Worm (Caenorhabditis elegans) whole organism, L2 larva: ENCODE results near the gene clk-2.
A peak's percentile ranks its signal among the peaks of the same experiment; 100 is the strongest.

Source experiments
- C34F6.9 ChIP-seq: fragments of 150-350 bp; optimal IDR thresholded peaks from 2 replicates; lab custom pipeline; 2014; ENCODE audit warnings: missing biosample characterization, missing genetic modification characterization
- F13H6.1 ChIP-seq: sonication (generic microtip); optimal IDR thresholded peaks from 2 replicates; lab custom pipeline; 2016; ENCODE audit warnings: missing genetic modification characterization, missing compliant biosample characterization
- R02D3.7 ChIP-seq: fragments of 150-350 bp; optimal IDR thresholded peaks from 2 replicates; lab custom pipeline; 2014; ENCODE audit warnings: missing biosample characterization, missing genetic modification characterization
- Y55F3AM.14 ChIP-seq: fragments of 200-800 bp; sonication (Bioruptor generic); optimal IDR thresholded peaks from 2 replicates; lab custom pipeline; 2018; ENCODE audit warnings: mild to moderate bottlenecking, missing genetic modification characterization, missing compliant biosample characterization
- alr-1 ChIP-seq: fragments of 150-350 bp; optimal IDR thresholded peaks from 2 replicates; lab custom pipeline; 2014; ENCODE audit warnings: missing biosample characterization, missing genetic modification characterization
- aly-2 ChIP-seq: fragments of 150-350 bp; optimal IDR thresholded peaks from 2 replicates; lab custom pipeline; 2014; ENCODE audit warnings: missing biosample characterization, missing genetic modification characterization
- ama-1 ChIP-seq: fragments of 150-350 bp; optimal IDR thresholded peaks from 2 replicates; lab custom pipeline; 2018; ENCODE audit warnings: inconsistent platforms
- blmp-1 ChIP-seq: sonication (generic microtip); optimal IDR thresholded peaks from 2 replicates; lab custom pipeline; 2017; ENCODE audit warnings: missing genetic modification characterization, mild to moderate bottlenecking, missing compliant biosample characterization, antibody characterized with exemption, moderate library complexity; ENCODE audit not compliant: insufficient read depth
- ceh-82 ChIP-seq: fragments of 150-350 bp; optimal IDR thresholded peaks from 2 replicates; lab custom pipeline; 2014; ENCODE audit warnings: missing biosample characterization, missing genetic modification characterization
- dmd-4 ChIP-seq: sonication (generic microtip); optimal IDR thresholded peaks from 2 replicates; lab custom pipeline; 2017; ENCODE audit warnings: missing biosample characterization, missing genetic modification characterization
- egl-27 ChIP-seq: sonication (generic microtip); optimal IDR thresholded peaks from 3 replicates; lab custom pipeline; 2017; ENCODE audit warnings: missing biosample characterization, missing genetic modification reagents, missing genetic modification characterization
- elt-1 ChIP-seq: fragments of 150-350 bp; optimal IDR thresholded peaks from 2 replicates; lab custom pipeline; 2014; ENCODE audit warnings: missing biosample characterization, missing genetic modification characterization
- elt-3 ChIP-seq: sonication (generic microtip); optimal IDR thresholded peaks from 2 replicates; lab custom pipeline; 2017; ENCODE audit warnings: missing biosample characterization, missing genetic modification characterization
- fos-1 ChIP-seq: fragments of 150-350 bp; optimal IDR thresholded peaks from 2 replicates; lab custom pipeline; 2014; ENCODE audit warnings: missing biosample characterization, missing genetic modification characterization
- gmeb-1 ChIP-seq: fragments of 150-350 bp; optimal IDR thresholded peaks from 2 replicates; lab custom pipeline; 2014; ENCODE audit warnings: missing biosample characterization, missing genetic modification characterization
- lin-11 ChIP-seq: fragments of 150-350 bp; sonication (generic microtip); optimal IDR thresholded peaks from 2 replicates; lab custom pipeline; 2014; ENCODE audit warnings: missing biosample characterization, missing genetic modification characterization, inconsistent platforms, mixed read lengths
- lin-13 ChIP-seq: fragments of 150-350 bp; optimal IDR thresholded peaks from 2 replicates; lab custom pipeline; 2014; ENCODE audit warnings: missing biosample characterization, missing genetic modification reagents, missing genetic modification characterization
- lsy-2 ChIP-seq, 2 experiments: fragments of 150-350 bp in 1 of 2; sonication (generic microtip) in 1 of 2; optimal IDR thresholded peaks; 2 replicates each; lab custom pipeline; 2014 to 2017; ENCODE audit warnings: missing biosample characterization in 2 of 2, missing genetic modification characterization in 2 of 2
- mab-5 ChIP-seq: fragments of 150-350 bp; optimal IDR thresholded peaks from 2 replicates; lab custom pipeline; 2014; ENCODE audit warnings: missing biosample characterization, missing genetic modification characterization
- mbf-1 ChIP-seq: sonication (generic microtip); optimal IDR thresholded peaks from 2 replicates; lab custom pipeline; 2017; ENCODE audit warnings: missing biosample characterization, missing genetic modification characterization
- mdl-1 ChIP-seq, 2 experiments: fragments of 150-350 bp in 1 of 2; sonication (generic microtip) in 1 of 2; optimal IDR thresholded peaks; 2 replicates each; lab custom pipeline; 2017; ENCODE audit warnings: missing biosample characterization in 2 of 2, missing genetic modification characterization in 2 of 2
- nhr-10 ChIP-seq: sonication (generic microtip); optimal IDR thresholded peaks from 2 replicates; lab custom pipeline; 2017; ENCODE audit warnings: missing biosample characterization, missing genetic modification characterization
- nhr-11 ChIP-seq: fragments of 150-350 bp; optimal IDR thresholded peaks from 2 replicates; lab custom pipeline; 2014; ENCODE audit warnings: missing biosample characterization, missing genetic modification characterization
- nhr-12 ChIP-seq: fragments of 150-350 bp; optimal IDR thresholded peaks from 2 replicates; lab custom pipeline; 2014; ENCODE audit warnings: missing biosample characterization, missing genetic modification characterization
- nhr-129 ChIP-seq: fragments of 150-350 bp; optimal IDR thresholded peaks from 2 replicates; lab custom pipeline; 2014; ENCODE audit warnings: missing biosample characterization, missing genetic modification characterization
- nhr-21 ChIP-seq: fragments of 150-350 bp; optimal IDR thresholded peaks from 2 replicates; lab custom pipeline; 2014; ENCODE audit warnings: missing biosample characterization, missing genetic modification characterization
- nhr-23 ChIP-seq: fragments of 150-350 bp; optimal IDR thresholded peaks from 2 replicates; lab custom pipeline; 2014; ENCODE audit warnings: missing biosample characterization, missing genetic modification reagents, missing genetic modification characterization
- nhr-237 ChIP-seq: fragments of 150-350 bp; optimal IDR thresholded peaks from 2 replicates; lab custom pipeline; 2014; ENCODE audit warnings: missing biosample characterization, missing genetic modification characterization
- nhr-6 ChIP-seq: fragments of 150-350 bp; optimal IDR thresholded peaks from 2 replicates; lab custom pipeline; 2014; ENCODE audit warnings: missing biosample characterization, missing genetic modification characterization
- nhr-77 ChIP-seq: fragments of 150-350 bp; optimal IDR thresholded peaks from 2 replicates; lab custom pipeline; 2014; ENCODE audit warnings: missing biosample characterization, missing genetic modification characterization
- peb-1 ChIP-seq: fragments of 150-350 bp; optimal IDR thresholded peaks from 2 replicates; lab custom pipeline; 2014; ENCODE audit warnings: missing biosample characterization, missing genetic modification characterization
- sem-4 ChIP-seq: fragments of 150-350 bp; optimal IDR thresholded peaks from 2 replicates; lab custom pipeline; 2014; ENCODE audit warnings: missing biosample characterization, missing genetic modification reagents, missing genetic modification characterization
- skn-1 ChIP-seq: sonication (generic microtip); optimal IDR thresholded peaks from 2 replicates; lab custom pipeline; 2017; ENCODE audit warnings: missing biosample characterization, missing genetic modification characterization
- snpc-4 ChIP-seq: fragments of 150-350 bp; optimal IDR thresholded peaks from 2 replicates; lab custom pipeline; 2014; ENCODE audit warnings: missing biosample characterization, missing genetic modification characterization
- unc-39 ChIP-seq: fragments of 150-350 bp; optimal IDR thresholded peaks from 2 replicates; lab custom pipeline; 2014; ENCODE audit warnings: missing biosample characterization, missing genetic modification characterization
- unc-55 ChIP-seq: fragments of 150-350 bp; sonication (generic microtip); optimal IDR thresholded peaks from 3 replicates; lab custom pipeline; 2014; ENCODE audit warnings: missing biosample characterization, missing genetic modification reagents, missing genetic modification characterization
- unc-62 ChIP-seq: fragments of 150-350 bp; optimal IDR thresholded peaks from 2 replicates; lab custom pipeline; 2014; ENCODE audit warnings: missing biosample characterization, missing genetic modification reagents, missing genetic modification characterization
- zag-1 ChIP-seq: fragments of 150-350 bp; optimal IDR thresholded peaks from 2 replicates; lab custom pipeline; 2014; ENCODE audit warnings: missing biosample characterization, missing genetic modification characterization
- ztf-1 ChIP-seq: fragments of 200-800 bp; sonication (Bioruptor generic); conservative IDR thresholded peaks from 2 replicates; pipeline ENCODE4 v1.3.6; 2022; ENCODE audit warnings: missing genetic modification characterization, missing compliant biosample characterization
- ztf-11 ChIP-seq: sonication (generic microtip); optimal IDR thresholded peaks from 2 replicates; lab custom pipeline; 2017; ENCODE audit warnings: missing biosample characterization, missing genetic modification characterization

The clk-2 gene

ce11 chrIII:7544211-7544610, 25.9 kb upstream of the clk-2 start (continued):
- peak; percentile 22 for TF ChIP-seq nhr-129
- TF ChIP-seq unc-62 (GFP tag; lab: Kevin White, UChicago) = no peak
- no peak for TF ChIP-seq zag-1 (tag; lab: Kevin White, UChicago)
- TF ChIP-seq dmd-4 (tag; lab: Kevin White, UChicago) = no peak
- TF ChIP-seq aly-2 (tag; lab: Kevin White, UChicago) = no peak
- TF ChIP-seq peb-1 (tag; lab: Kevin White, UChicago) = no peak
- TF ChIP-seq R02D3.7 = no peak
- no peak for TF ChIP-seq nhr-12 (tag; lab: Kevin White, UChicago)
- no peak for TF ChIP-seq egl-27 (tag; lab: Kevin White, UChicago)
- no peak for TF ChIP-seq elt-3 (tag; lab: Kevin White, UChicago)
- no peak for TF ChIP-seq fos-1
- TF ChIP-seq C34F6.9 (tag; lab: Kevin White, UChicago) = peak; percentile 51
- no peak for TF ChIP-seq ztf-1 (GFP tag; lab: Robert Waterston, UW)
- TF ChIP-seq elt-1 = no peak
- TF ChIP-seq nhr-6 = no peak
- TF ChIP-seq Y55F3AM.14 = no peak
- TF ChIP-seq nhr-237 (tag; lab: Kevin White, UChicago) = no peak
- TF ChIP-seq nhr-77 = no peak
- TF ChIP-seq ceh-82 = no peak
- no peak for TF ChIP-seq ama-1 (lab: Kevin White, UChicago)
- TF ChIP-seq gmeb-1 (tag; lab: Kevin White, UChicago) = no peak
- no peak for TF ChIP-seq sem-4
- TF ChIP-seq, all 48 proteins: peak for 7

DNA sequence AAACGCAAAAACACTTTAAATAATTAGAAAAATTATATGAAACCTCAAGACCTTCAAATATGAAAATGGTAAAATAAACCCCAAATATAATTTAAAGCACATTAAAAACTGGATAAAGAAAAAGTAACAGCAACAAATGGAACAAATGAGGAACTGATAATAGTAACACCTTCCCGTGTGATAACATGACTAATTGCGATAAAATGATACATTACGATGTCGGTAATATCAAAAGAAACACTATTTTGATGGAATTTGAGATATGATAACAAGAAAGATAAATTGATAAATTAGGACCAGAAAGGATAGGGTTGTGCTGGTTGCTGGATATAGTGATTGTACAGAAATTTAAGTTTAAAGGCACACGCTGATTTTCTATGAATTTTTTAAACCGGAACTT, 23.7 kb upstream of the clk-2 start:
- TF ChIP-seq lin-11 (tag; lab: Kevin White, UChicago) (no peak), nhr-10 (no peak), unc-39 (tag; lab: Kevin White, UChicago) (no peak), blmp-1 (no peak), skn-1 (tag; lab: Kevin White, UChicago) (no peak), fos-1 (no peak), R02D3.7 (no peak), sem-4 (no peak), ztf-11 (tag; lab: Kevin White, UChicago) (no peak)

- TF ChIP-seq C34F6.9 (tag; lab: Kevin White, UChicago) = no peak
- TF ChIP-seq fos-1 = no peak
- TF ChIP-seq mbf-1 (tag; lab: Kevin White, UChicago) = no peak
- TF ChIP-seq mab-5 = peak; percentile 36
- TF ChIP-seq alr-1 (tag; lab: Kevin White, UChicago) = no peak
- TF ChIP-seq nhr-11 = no peak
- TF ChIP-seq lin-13 (GFP tag; lab: Kevin White, UChicago) = no peak
- TF ChIP-seq mdl-1 (tag; optimal IDR thresholded peaks at IDR 0.05; lab: Kevin White, UChicago) = peak in 1 of 2 experiments; percentile 56
- no peak for TF ChIP-seq R02D3.7
- no peak for TF ChIP-seq nhr-21 (tag; lab: Kevin White, UChicago)
- peak in 1 of 2 experiments; percentile 38 for TF ChIP-seq lsy-2 (tag; optimal IDR thresholded peaks at IDR 0.05; lab: Kevin White, UChicago)
- TF ChIP-seq nhr-10 = no peak
- TF ChIP-seq nhr-129 = peak; percentile 5
- TF ChIP-seq nhr-23 (tag; lab: Kevin White, UChicago) = no peak
- TF ChIP-seq ceh-82 = no peak
- TF ChIP-seq ama-1 (lab: Kevin White, UChicago) = no peak
- TF ChIP-seq snpc-4 = no peak
- no peak for TF ChIP-seq nhr-12 (tag; lab: Kevin White, UChicago)
- peak; percentile 35 for TF ChIP-seq unc-55 (GFP tag; lab: Kevin White, UChicago)
- no peak for TF ChIP-seq elt-3 (tag; lab: Kevin White, UChicago)
- TF ChIP-seq ztf-11 (tag; lab: Kevin White, UChicago) = no peak
- no peak for TF ChIP-seq F13H6.1 (tag; lab: Kevin White, UChicago)
These were observed 18.2 kb upstream of the clk-2 start, which contains the start of gene lin-39 for ce11 chrIII:7536559-7536958. Gene lin-39, minus strand, starts transcription at chrIII:7536632.

- TF ChIP-seq peb-1 (tag; lab: Kevin White, UChicago) = no peak
- no peak for TF ChIP-seq nhr-21 (tag; lab: Kevin White, UChicago)
- no peak for TF ChIP-seq C34F6.9 (tag; lab: Kevin White, UChicago)
- no peak for TF ChIP-seq ceh-82
- TF ChIP-seq mab-5 = peak; percentile 54
- no peak for TF ChIP-seq unc-39 (tag; lab: Kevin White, UChicago)
- peak; percentile 55 for TF ChIP-seq unc-55 (GFP tag; lab: Kevin White, UChicago)
- TF ChIP-seq elt-1 = no peak
- TF ChIP-seq, all 48 proteins: peak for 2
These were observed 17.0 kb upstream of the clk-2 start for ce11 chrIII:7535347-7535746.
